Fruit fly (Drosophila melanogaster) whole organism, embryonic: ENCODE data around the gene CG44362.

Experiments used
- Asciz ChIP-seq: fragments of 200-800 bp; sonication (Bioruptor generic); optimal IDR thresholded peaks from 2 replicates; lab custom pipeline; 2017; ENCODE audit warnings: missing biosample characterization, mild to moderate bottlenecking, missing genetic modification characterization, missing genetic modification reagents
- B-H1 ChIP-seq: fragments of 200-800 bp; sonication (Bioruptor generic); IDR thresholded peaks from 3 replicates; pipeline ENCODE4 v1.3.6; 2022; ENCODE audit warnings: missing biosample characterization, missing genetic modification characterization
- B-H2 ChIP-seq: fragments of 200-800 bp; sonication (Bioruptor generic); optimal IDR thresholded peaks from 2 replicates; lab custom pipeline; 2018; ENCODE audit warnings: missing biosample characterization, mild to moderate bottlenecking, missing genetic modification characterization
- CG10366 ChIP-seq: fragments of 200-800 bp; sonication (Bioruptor generic); IDR thresholded peaks from 2 replicates; pipeline ENCODE4 v1.3.6; 2022; ENCODE audit warnings: missing biosample characterization, missing genetic modification characterization
- CG10979 ChIP-seq: fragments of 200-800 bp; sonication (Bioruptor generic); optimal IDR thresholded peaks from 2 replicates; lab custom pipeline; 2018; ENCODE audit warnings: missing biosample characterization, mild to moderate bottlenecking, missing genetic modification characterization, moderate library complexity
- CG11456 ChIP-seq: fragments of 200-800 bp; sonication (Bioruptor generic); IDR thresholded peaks from 3 replicates; pipeline ENCODE4 v1.3.6; 2022; ENCODE audit warnings: missing biosample characterization, missing genetic modification characterization
- CG13624 ChIP-seq: fragments of 200-800 bp; sonication (Bioruptor generic); optimal IDR thresholded peaks from 2 replicates; lab custom pipeline; 2016; ENCODE audit warnings: missing biosample characterization, missing genetic modification characterization
- CG14441 ChIP-seq: fragments of 200-800 bp; sonication (Bioruptor generic); IDR thresholded peaks from 2 replicates; pipeline ENCODE4 v1.3.6; 2022; ENCODE audit warnings: missing biosample characterization, missing genetic modification characterization
- CG15269 ChIP-seq: fragments of 200-800 bp; sonication (Bioruptor generic); optimal IDR thresholded peaks from 2 replicates; lab custom pipeline; 2018; ENCODE audit warnings: missing biosample characterization, mild to moderate bottlenecking, missing genetic modification characterization, moderate library complexity
- CG30020 ChIP-seq: fragments of 200-800 bp; optimal IDR thresholded peaks from 2 replicates; lab custom pipeline; 2019; ENCODE audit warnings: missing biosample characterization, mild to moderate bottlenecking, missing genetic modification characterization, moderate library complexity
- CG3065 ChIP-seq: fragments of 200-800 bp; sonication (Bioruptor generic); optimal IDR thresholded peaks from 2 replicates; lab custom pipeline; 2016; ENCODE audit warnings: missing biosample characterization, missing genetic modification characterization
- CG32772 ChIP-seq: fragments of 200-800 bp; sonication (Bioruptor generic); IDR thresholded peaks from 2 replicates; pipeline ENCODE4 v1.3.6; 2022; ENCODE audit warnings: missing biosample characterization, missing genetic modification characterization
- CG4404 ChIP-seq: fragments of 200-800 bp; sonication (Bioruptor generic); IDR thresholded peaks from 2 replicates; pipeline ENCODE4 v1.3.6; 2022; ENCODE audit warnings: missing biosample characterization, missing genetic modification characterization
- Dbx ChIP-seq: fragments of 200-800 bp; sonication (Bioruptor generic); IDR thresholded peaks from 3 replicates; pipeline ENCODE4 v1.3.6; 2022; ENCODE audit warnings: missing biosample characterization, missing genetic modification characterization
- Dek ChIP-seq: fragments of 200-800 bp; sonication (Bioruptor generic); optimal IDR thresholded peaks from 3 replicates; lab custom pipeline; 2019; ENCODE audit warnings: missing biosample characterization, mild to moderate bottlenecking, missing genetic modification characterization, moderate library complexity
- Ets97D ChIP-seq: fragments of 200-800 bp; sonication (Bioruptor generic); optimal IDR thresholded peaks from 3 replicates; lab custom pipeline; 2016; ENCODE audit warnings: missing biosample characterization, missing genetic modification characterization
- Hr39 ChIP-seq: fragments of >200 bp; optimal IDR thresholded peaks from 2 replicates; lab custom pipeline; 2017
- Hr51 ChIP-seq, 2 experiments: fragments of 200-800 bp; sonication (Bioruptor generic); optimal IDR thresholded peaks; 2 replicates in 1 of 2; 3 replicates in 1 of 2; lab custom pipeline; 2016 to 2018; ENCODE audit warnings: missing biosample characterization in 2 of 2, missing genetic modification characterization in 2 of 2, mild to moderate bottlenecking in 1 of 2, moderate library complexity in 1 of 2
- Lim3 ChIP-seq: fragments of 200-800 bp; sonication (Bioruptor generic); IDR thresholded peaks from 2 replicates; pipeline ENCODE4 v1.3.6; 2022; ENCODE audit warnings: missing biosample characterization, missing genetic modification characterization
- Med ChIP-seq: fragments of 200-800 bp; sonication (Bioruptor generic); peaks from one replicate; lab custom pipeline; 2016; ENCODE audit warnings: missing biosample characterization, missing genetic modification characterization, mild to moderate bottlenecking, inconsistent platforms, moderate library complexity
- Mrtf ChIP-seq: fragments of 200-800 bp; sonication (Bioruptor generic); IDR thresholded peaks from 3 replicates; pipeline ENCODE4 v1.3.6; 2022; ENCODE audit warnings: missing biosample characterization, missing genetic modification characterization
- Nf-YA ChIP-seq: fragments of 200-800 bp; sonication (Bioruptor generic); IDR thresholded peaks from 2 replicates; pipeline ENCODE4 v1.3.6; 2022; ENCODE audit warnings: missing biosample characterization, missing genetic modification characterization
- Side ChIP-seq: fragments of 200-800 bp; sonication (Bioruptor generic); optimal IDR thresholded peaks from 2 replicates; lab custom pipeline; 2016; ENCODE audit warnings: missing biosample characterization, missing genetic modification characterization
- Six4 ChIP-seq: fragments of 200-800 bp; sonication (Bioruptor generic); optimal IDR thresholded peaks from 2 replicates; lab custom pipeline; 2016; ENCODE audit warnings: missing biosample characterization, missing genetic modification characterization
- Sry-δ ChIP-seq: fragments of 200-800 bp; sonication (Bioruptor generic); optimal IDR thresholded peaks from 2 replicates; lab custom pipeline; 2016; ENCODE audit warnings: missing biosample characterization, missing genetic modification characterization
- Stat92E ChIP-seq, 3 experiments: fragments of >200 bp in 2 of 3; fragments of 200-800 bp in 1 of 3; sonication (Bioruptor generic) in 1 of 3; optimal IDR thresholded peaks; 2 replicates each; lab custom pipeline; 2017 to 2019; ENCODE audit warnings: missing biosample characterization in 3 of 3, missing genetic modification characterization in 3 of 3, mild to moderate bottlenecking in 1 of 3, moderate library complexity in 1 of 3
- aop ChIP-seq: fragments of 200-800 bp; sonication (Bioruptor generic); IDR thresholded peaks from 2 replicates; pipeline ENCODE4 v1.3.6; 2022; ENCODE audit warnings: missing biosample characterization, missing genetic modification characterization
- ato ChIP-seq: fragments of 200-800 bp; sonication (Bioruptor generic); IDR thresholded peaks from 2 replicates; pipeline ENCODE4 v1.3.6; 2022; ENCODE audit warnings: missing biosample characterization, missing genetic modification characterization; ENCODE audit not compliant: partially characterized antibody
- btn ChIP-seq: fragments of 200-800 bp; sonication (Bioruptor generic); optimal IDR thresholded peaks from 2 replicates; lab custom pipeline; 2016; ENCODE audit warnings: missing biosample characterization, missing genetic modification characterization
- dm ChIP-seq: fragments of 200-800 bp; sonication (Bioruptor generic); optimal IDR thresholded peaks from 3 replicates; lab custom pipeline; 2016; ENCODE audit warnings: missing biosample characterization, missing genetic modification characterization
- dysf ChIP-seq: fragments of 200-800 bp; sonication (Bioruptor generic); IDR thresholded peaks from 3 replicates; pipeline ENCODE4 v1.3.6; 2022; ENCODE audit warnings: missing biosample characterization, missing genetic modification characterization
- exex ChIP-seq: fragments of 200-800 bp; sonication (Bioruptor generic); optimal IDR thresholded peaks from 4 replicates; lab custom pipeline; 2018; ENCODE audit warnings: missing biosample characterization, mild to moderate bottlenecking, missing genetic modification characterization, moderate library complexity
- inv ChIP-seq: fragments of 200-800 bp; sonication (Bioruptor generic); IDR thresholded peaks from 2 replicates; pipeline ENCODE4 v1.3.6; 2022; ENCODE audit warnings: missing biosample characterization, missing genetic modification characterization; ENCODE audit not compliant: partially characterized antibody
- kay ChIP-seq: fragments of 200-800 bp; sonication (Bioruptor generic); optimal IDR thresholded peaks from 2 replicates; lab custom pipeline; 2016; ENCODE audit warnings: missing biosample characterization, missing genetic modification characterization
- kni ChIP-seq: fragments of 200-800 bp; sonication (Bioruptor generic); optimal IDR thresholded peaks from 3 replicates; lab custom pipeline; 2017; ENCODE audit warnings: mild to moderate bottlenecking, missing biosample characterization, missing genetic modification reagents, missing genetic modification characterization
- lab ChIP-seq: fragments of 200-800 bp; sonication (Bioruptor generic); optimal IDR thresholded peaks from 3 replicates; lab custom pipeline; 2017; ENCODE audit warnings: missing biosample characterization, missing genetic modification characterization, mild to moderate bottlenecking, moderate library complexity, missing genetic modification reagents
- lov ChIP-seq, 2 experiments: fragments of 200-800 bp in 1 of 2; fragments of >200 bp in 1 of 2; sonication (Bioruptor generic) in 1 of 2; IDR thresholded peaks in 1 of 2; optimal IDR thresholded peaks in 1 of 2; 2 replicates in 1 of 2; 3 replicates in 1 of 2; pipeline versions ENCODE4 v1.3.6 to Lab custom; 2017 to 2022; ENCODE audit warnings: missing biosample characterization in 1 of 2, missing genetic modification characterization in 1 of 2
- pan ChIP-seq, 4 experiments: fragments of >200 bp in 3 of 4; fragments of 200-800 bp in 1 of 4; sonication (Bioruptor generic) in 1 of 4; optimal IDR thresholded peaks in 3 of 4; IDR thresholded peaks in 1 of 4; 2 replicates each; pipeline versions ENCODE4 v1.3.6 to Lab custom; 2017 to 2022; ENCODE audit warnings: missing biosample characterization in 2 of 4, missing genetic modification characterization in 2 of 4, mixed read lengths in 1 of 4
- pita ChIP-seq: fragments of 200-800 bp; sonication (Bioruptor generic); optimal IDR thresholded peaks from 2 replicates; lab custom pipeline; 2017; ENCODE audit warnings: missing biosample characterization, mild to moderate bottlenecking, missing genetic modification characterization
- sd ChIP-seq: fragments of 200-800 bp; sonication (Bioruptor generic); optimal IDR thresholded peaks from 3 replicates; lab custom pipeline; 2018; ENCODE audit warnings: missing biosample characterization, mild to moderate bottlenecking, missing genetic modification characterization, moderate library complexity
- seq ChIP-seq: fragments of 200-800 bp; sonication (Bioruptor generic); IDR thresholded peaks from 2 replicates; pipeline ENCODE4 v1.3.6; 2022; ENCODE audit warnings: missing biosample characterization, missing genetic modification characterization
- sob ChIP-seq: fragments of 200-800 bp; sonication (Bioruptor generic); IDR thresholded peaks from 2 replicates; pipeline ENCODE4 v1.3.6; 2022; ENCODE audit warnings: missing biosample characterization, missing genetic modification characterization
- tgo ChIP-seq: fragments of 200-800 bp; sonication (Bioruptor generic); IDR thresholded peaks from 3 replicates; pipeline ENCODE4 v1.3.6; 2022; ENCODE audit warnings: missing biosample characterization, missing genetic modification characterization
- ttk ChIP-seq: fragments of 200-800 bp; sonication (Bioruptor generic); IDR thresholded peaks from 2 replicates; pipeline ENCODE4 v2.1.2; 2022; ENCODE audit warnings: missing biosample characterization, missing genetic modification characterization
- wdn ChIP-seq: fragments of 200-800 bp; sonication (Bioruptor generic); IDR thresholded peaks from 2 replicates; pipeline ENCODE4 v1.3.6; 2022; ENCODE audit warnings: missing biosample characterization, missing genetic modification characterization
- z ChIP-seq: fragments of 200-800 bp; sonication (Bioruptor generic); IDR thresholded peaks from 3 replicates; pipeline ENCODE4 v1.3.6; 2022; ENCODE audit warnings: missing biosample characterization, missing genetic modification characterization

The CG44362 gene

dm6 chr3L:11388964-11389625 lies 8.2 kb upstream of the CG44362 start (continued):
- TF ChIP-seq ato (no peak), Sry-δ (GFP tag; lab: Kevin White, UChicago) (no peak), B-H1 (GFP tag; lab: Robert Waterston, UW) (no peak), sd (tag; lab: Kevin White, UChicago) (peak; percentile 27), ttk (GFP tag; lab: Robert Waterston, UW) (0 out of 2 replicates have a peak, but pooled peaks have one; percentile 11), Lim3 (GFP tag; lab: Robert Waterston, UW) (no peak), Dek (no peak), CG10366 (GFP tag; lab: Robert Waterston, UW) (no peak), aop (GFP tag; lab: Robert Waterston, UW) (no peak)

dm6 chr3L:11393806-11394205 lies 3.5 kb upstream of the CG44362 start:
- no peak for TF ChIP-seq lov (optimal IDR thresholded peaks at IDR 0.05; lab: Kevin White, UChicago)
- TF ChIP-seq lov (GFP tag; IDR thresholded peaks at IDR 0.05; lab: Robert Waterston, UW), result 0 out of 3 replicates have a peak, but pooled peaks have one; percentile 51
- no peak for TF ChIP-seq Ets97D (GFP tag; lab: Kevin White, UChicago)
- TF ChIP-seq Six4 (GFP tag; lab: Kevin White, UChicago), result no peak
- TF ChIP-seq Asciz (GFP tag; lab: Kevin White, UChicago), result no peak
- no peak for TF ChIP-seq Side (GFP tag; lab: Kevin White, UChicago)
- peak; percentile 63 for TF ChIP-seq Med (GFP tag; lab: Kevin White, UChicago)
- TF ChIP-seq CG13624 (GFP tag; lab: Kevin White, UChicago), result no peak
- no peak for TF ChIP-seq exex (tag; lab: Kevin White, UChicago)
- TF ChIP-seq kay (GFP tag; lab: Kevin White, UChicago), result no peak
- TF ChIP-seq B-H2, result no peak
- TF ChIP-seq sob (GFP tag; lab: Robert Waterston, UW), result 0 out of 2 replicates have a peak, but pooled peaks have one; percentile 11
- peak; percentile 58 for TF ChIP-seq CG15269 (tag; lab: Kevin White, UChicago)
- no peak for TF ChIP-seq CG4404
- TF ChIP-seq tgo, result no peak
- TF ChIP-seq Hr39 (lab: Kevin White, UChicago), result no peak
- TF ChIP-seq Hr51 (GFP tag; optimal IDR thresholded peaks at IDR 0.05; lab: Kevin White, UChicago), result no peak
- TF ChIP-seq dysf (GFP tag; lab: Robert Waterston, UW), result peak; percentile 17; the same call in 1 of the 3 replicates
- no peak for TF ChIP-seq btn (GFP tag; lab: Kevin White, UChicago)
- TF ChIP-seq dm (GFP tag; lab: Kevin White, UChicago), result no peak
- TF ChIP-seq pita (GFP tag; lab: Kevin White, UChicago), result no peak
- TF ChIP-seq Nf-YA, result 0 out of 2 replicates have a peak, but pooled peaks have one; percentile 10
- TF ChIP-seq pan (optimal IDR thresholded peaks at IDR 0.05; lab: Kevin White, UChicago), result no peak
- TF ChIP-seq pan (GFP tag; optimal IDR thresholded peaks at IDR 0.05 in 1 of 2, IDR thresholded peaks at IDR 0.05 in 1 of 2), result no peak
- no peak for TF ChIP-seq CG3065
- TF ChIP-seq CG30020 (tag; lab: Kevin White, UChicago), result no peak
- peak; percentile 5; the same call in 1 of the 3 replicates for TF ChIP-seq Mrtf (GFP tag; lab: Robert Waterston, UW)
- 0 out of 3 replicates have a peak, but pooled peaks have one; percentile 8 for TF ChIP-seq z
- TF ChIP-seq CG11456 (GFP tag; lab: Robert Waterston, UW), result peak; percentile 43; the same call in 1 of the 3 replicates
- TF ChIP-seq lab (GFP tag; lab: Kevin White, UChicago), result peak; percentile 3
- TF ChIP-seq aop (GFP tag; lab: Robert Waterston, UW), result 0 out of 2 replicates have a peak, but pooled peaks have one; percentile 23
- peak; percentile 56 for TF ChIP-seq kni (GFP tag; lab: Kevin White, UChicago)
- 0 out of 2 replicates have a peak, but pooled peaks have one; percentile 24 for TF ChIP-seq seq (GFP tag; lab: Robert Waterston, UW)
- no peak for TF ChIP-seq Stat92E (GFP tag; optimal IDR thresholded peaks at IDR 0.05; lab: Kevin White, UChicago)
- peak; percentile 17; the same call in 1 of the 2 replicates for TF ChIP-seq inv (GFP tag; lab: Robert Waterston, UW)
- 0 out of 2 replicates have a peak, but pooled peaks have one; percentile 20 for TF ChIP-seq CG14441 (GFP tag; lab: Robert Waterston, UW)
- no peak for TF ChIP-seq ttk (GFP tag; lab: Robert Waterston, UW)
- 0 out of 2 replicates have a peak, but pooled peaks have one; percentile 24 for TF ChIP-seq CG32772 (GFP tag; lab: Robert Waterston, UW)
- 0 out of 3 replicates have a peak, but pooled peaks have one; percentile 25 for TF ChIP-seq Dbx
- 0 out of 2 replicates have a peak, but pooled peaks have one; percentile 8 for TF ChIP-seq wdn
- TF ChIP-seq CG10979, result no peak
